Worm (Caenorhabditis elegans) whole organism, late embryonic: ENCODE data around the gene srg-68.

Experiments used
- C38D4.7 ChIP-seq: fragments of 200-800 bp; sonication (Bioruptor generic); optimal IDR thresholded peaks from 2 replicates; lab custom pipeline; 2018; ENCODE audit warnings: mild to moderate bottlenecking, missing genetic modification characterization, moderate library complexity, missing compliant biosample characterization
- F13H6.1 ChIP-seq: sonication (generic microtip); optimal IDR thresholded peaks from 2 replicates; lab custom pipeline; 2016; ENCODE audit warnings: missing genetic modification characterization, missing compliant biosample characterization
- ahr-1 ChIP-seq: sonication (generic microtip); optimal IDR thresholded peaks from 2 replicates; lab custom pipeline; 2016; ENCODE audit warnings: missing genetic modification characterization, missing compliant biosample characterization
- ama-1 ChIP-seq: fragments of 150-350 bp; optimal IDR thresholded peaks from 2 replicates; lab custom pipeline; 2014
- ceh-14 ChIP-seq: sonication (generic microtip); optimal IDR thresholded peaks from 2 replicates; lab custom pipeline; 2016; ENCODE audit warnings: missing genotype, missing genetic modification characterization, missing compliant biosample characterization
- ceh-22 ChIP-seq: sonication (generic microtip); optimal IDR thresholded peaks from 2 replicates; lab custom pipeline; 2017; ENCODE audit warnings: missing biosample characterization, missing genetic modification characterization
- ceh-30 ChIP-seq: fragments of 150-350 bp; optimal IDR thresholded peaks from 2 replicates; lab custom pipeline; 2014; ENCODE audit warnings: missing biosample characterization, missing genetic modification characterization
- ceh-34 ChIP-seq: sonication (generic microtip); optimal IDR thresholded peaks from 2 replicates; lab custom pipeline; 2016; ENCODE audit warnings: mild to moderate bottlenecking, missing genetic modification characterization, missing compliant biosample characterization
- che-1 ChIP-seq: sonication (generic microtip); optimal IDR thresholded peaks from 2 replicates; lab custom pipeline; 2016; ENCODE audit warnings: mild to moderate bottlenecking, missing genetic modification characterization, missing compliant biosample characterization
- dmd-4 ChIP-seq: sonication (generic microtip); optimal IDR thresholded peaks from 2 replicates; lab custom pipeline; 2016; ENCODE audit warnings: borderline replicate concordance, missing genetic modification characterization, missing compliant biosample characterization
- elt-2 ChIP-seq: sonication (generic microtip); optimal IDR thresholded peaks from 2 replicates; lab custom pipeline; 2016; ENCODE audit warnings: missing genetic modification reagents, missing genetic modification characterization, missing compliant biosample characterization
- elt-4 ChIP-seq: sonication (generic microtip); optimal IDR thresholded peaks from 2 replicates; lab custom pipeline; 2016; ENCODE audit warnings: missing genetic modification characterization, missing compliant biosample characterization
- ets-4 ChIP-seq: sonication (generic microtip); optimal IDR thresholded peaks from 2 replicates; lab custom pipeline; 2016; ENCODE audit warnings: missing genetic modification characterization, missing compliant biosample characterization
- eyg-1 ChIP-seq: sonication (generic microtip); optimal IDR thresholded peaks from 2 replicates; lab custom pipeline; 2016; ENCODE audit warnings: missing genotype, missing genetic modification characterization, missing compliant biosample characterization
- fax-1 ChIP-seq: sonication (generic microtip); optimal IDR thresholded peaks from 2 replicates; lab custom pipeline; 2016; ENCODE audit warnings: missing genotype, missing genetic modification characterization, missing compliant biosample characterization
- fkh-6 ChIP-seq: sonication (generic microtip); optimal IDR thresholded peaks from 2 replicates; lab custom pipeline; 2016; ENCODE audit warnings: missing genetic modification characterization, missing compliant biosample characterization
- hlh-13 ChIP-seq: fragments of 200-800 bp; sonication (Bioruptor generic); optimal IDR thresholded peaks from 2 replicates; lab custom pipeline; 2018; ENCODE audit warnings: mild to moderate bottlenecking, missing genetic modification characterization, missing compliant biosample characterization
- hlh-30 ChIP-seq: sonication (generic microtip); optimal IDR thresholded peaks from 2 replicates; lab custom pipeline; 2017; ENCODE audit warnings: antibody characterized with exemption, missing genetic modification characterization, missing compliant biosample characterization; ENCODE audit not compliant: insufficient read depth
- hlh-6 ChIP-seq: sonication (generic microtip); optimal IDR thresholded peaks from 2 replicates; lab custom pipeline; 2016; ENCODE audit warnings: missing genotype, missing genetic modification characterization, missing compliant biosample characterization
- hlh-8 ChIP-seq: sonication (generic microtip); optimal IDR thresholded peaks from 2 replicates; lab custom pipeline; 2016; ENCODE audit warnings: missing genotype, missing genetic modification characterization, missing compliant biosample characterization
- lim-6 ChIP-seq: sonication (generic microtip); optimal IDR thresholded peaks from 2 replicates; lab custom pipeline; 2016; ENCODE audit warnings: missing genetic modification characterization, missing compliant biosample characterization
- lin-11 ChIP-seq: fragments of 200-800 bp; sonication (Bioruptor generic); optimal IDR thresholded peaks from 2 replicates; lab custom pipeline; 2018; ENCODE audit warnings: mild to moderate bottlenecking, missing genetic modification characterization, missing compliant biosample characterization
- madf-2 ChIP-seq: sonication (generic microtip); optimal IDR thresholded peaks from 2 replicates; lab custom pipeline; 2017; ENCODE audit warnings: missing genetic modification characterization, missing compliant biosample characterization
- mec-3 ChIP-seq: sonication (generic microtip); optimal IDR thresholded peaks from 2 replicates; lab custom pipeline; 2016; ENCODE audit warnings: borderline replicate concordance, missing genetic modification characterization, missing compliant biosample characterization
- nfya-1 ChIP-seq: sonication (generic microtip); optimal IDR thresholded peaks from 2 replicates; lab custom pipeline; 2017; ENCODE audit warnings: missing genetic modification characterization, mild to moderate bottlenecking, missing compliant biosample characterization, antibody characterized with exemption, moderate library complexity
- npax-4 ChIP-seq: sonication (generic microtip); optimal IDR thresholded peaks from 2 replicates; lab custom pipeline; 2016; ENCODE audit warnings: missing genetic modification characterization, missing compliant biosample characterization
- pag-3 ChIP-seq: sonication (generic microtip); optimal IDR thresholded peaks from 2 replicates; lab custom pipeline; 2016; ENCODE audit warnings: missing compliant biosample characterization, missing genetic modification characterization, borderline replicate concordance
- pat-9 ChIP-seq: fragments of 200-800 bp; sonication (Bioruptor generic); optimal IDR thresholded peaks from 2 replicates; lab custom pipeline; 2018; ENCODE audit warnings: mild to moderate bottlenecking, missing genetic modification characterization, moderate library complexity, missing compliant biosample characterization
- pha-2 ChIP-seq: sonication (generic microtip); optimal IDR thresholded peaks from 2 replicates; lab custom pipeline; 2017; ENCODE audit warnings: mild to moderate bottlenecking, missing genetic modification characterization, missing compliant biosample characterization
- pha-4 ChIP-seq: fragments of 150-350 bp; optimal IDR thresholded peaks from 2 replicates; lab custom pipeline; 2018; ENCODE audit warnings: missing biosample characterization, missing genetic modification reagents, missing genetic modification characterization
- pqm-1 ChIP-seq: sonication (generic microtip); optimal IDR thresholded peaks from 2 replicates; lab custom pipeline; 2016; ENCODE audit warnings: missing genetic modification characterization, missing compliant biosample characterization
- pros-1 ChIP-seq: fragments of 150-350 bp; optimal IDR thresholded peaks from 2 replicates; lab custom pipeline; 2014; ENCODE audit warnings: missing biosample characterization, missing genetic modification reagents, missing genetic modification characterization
- rnt-1 ChIP-seq: sonication (generic microtip); optimal IDR thresholded peaks from 2 replicates; lab custom pipeline; 2016; ENCODE audit warnings: missing genetic modification characterization, missing compliant biosample characterization
- sox-2 ChIP-seq: fragments of 200-800 bp; sonication (Bioruptor generic); IDR thresholded peaks from 2 replicates; pipeline ENCODE4 v1.3.6; 2022; ENCODE audit warnings: missing genetic modification reagents, missing genetic modification characterization, missing compliant biosample characterization
- sox-4 ChIP-seq: sonication (generic microtip); optimal IDR thresholded peaks from 2 replicates; lab custom pipeline; 2017; ENCODE audit warnings: mild to moderate bottlenecking, missing genetic modification characterization, inconsistent platforms, missing compliant biosample characterization
- syd-9 ChIP-seq: sonication (generic microtip); optimal IDR thresholded peaks from 2 replicates; lab custom pipeline; 2016; ENCODE audit warnings: mild to moderate bottlenecking, missing genetic modification characterization, moderate library complexity, missing compliant biosample characterization
- tbx-2 ChIP-seq: sonication (generic microtip); optimal IDR thresholded peaks from 2 replicates; lab custom pipeline; 2016; ENCODE audit warnings: missing genetic modification characterization, missing compliant biosample characterization
- tbx-7 ChIP-seq: sonication (generic microtip); optimal IDR thresholded peaks from 2 replicates; lab custom pipeline; 2016; ENCODE audit warnings: missing genotype, missing genetic modification characterization, missing compliant biosample characterization
- unc-42 ChIP-seq: sonication (generic microtip); optimal IDR thresholded peaks from 2 replicates; lab custom pipeline; 2016; ENCODE audit warnings: missing genotype, missing genetic modification characterization, missing compliant biosample characterization
- unc-55 ChIP-seq: sonication (generic microtip); optimal IDR thresholded peaks from 2 replicates; lab custom pipeline; 2017; ENCODE audit warnings: missing biosample characterization, missing genetic modification reagents, missing genetic modification characterization
- unc-86 ChIP-seq: sonication (generic microtip); optimal IDR thresholded peaks from 2 replicates; lab custom pipeline; 2016; ENCODE audit warnings: missing genetic modification characterization, missing compliant biosample characterization
- ztf-16 ChIP-seq: sonication (generic microtip); optimal IDR thresholded peaks from 2 replicates; lab custom pipeline; 2017; ENCODE audit warnings: missing genetic modification characterization, missing compliant biosample characterization

The srg-68 gene

DNA sequence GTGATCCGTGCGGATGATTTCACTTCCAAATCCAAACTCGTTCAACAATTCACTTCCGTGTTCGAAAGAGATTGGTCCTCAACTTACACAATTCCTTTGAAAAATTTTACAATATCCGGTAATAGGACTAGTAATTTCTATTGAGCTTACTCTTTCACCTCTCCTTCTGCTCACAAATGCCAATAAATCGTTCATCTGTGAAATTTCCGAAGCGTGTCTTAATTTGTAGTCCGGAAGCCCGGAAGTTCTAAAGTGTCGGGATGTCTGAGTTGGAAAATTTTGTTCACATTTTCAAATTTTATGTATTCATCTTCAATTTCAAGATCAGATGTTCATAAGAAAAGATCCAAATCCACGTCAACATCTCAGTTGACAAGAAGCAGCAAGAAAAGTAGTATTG is 28.2 kb upstream of the srg-68 start, which contains the start of gene T05C3.2:
Gene T05C3.2, plus strand, starts transcription at position 301 of the 400 bp plus-strand sequence.
- TF ChIP-seq unc-42 (tag; lab: Kevin White, UChicago) (no peak), ceh-22 (tag; lab: Kevin White, UChicago) (no peak)

DNA sequence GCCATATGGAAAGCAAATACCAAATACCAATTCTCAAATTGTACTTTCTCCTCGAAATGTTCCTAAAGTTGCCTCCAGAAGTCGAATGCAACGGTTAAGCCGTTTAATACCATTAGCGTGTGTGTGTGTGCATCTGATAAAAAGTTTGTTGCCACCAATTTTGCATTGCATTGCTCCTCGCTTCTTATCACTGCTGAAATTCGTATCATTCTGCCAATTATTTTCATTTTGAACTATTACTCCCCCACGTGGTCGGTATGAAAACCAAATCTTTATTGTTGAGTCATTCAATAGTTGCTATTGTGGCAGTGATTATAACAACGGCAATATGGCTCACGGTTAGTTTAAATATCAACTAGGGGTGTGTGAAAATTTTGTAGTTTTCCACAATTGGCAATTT is 25.0 kb upstream of the srg-68 start, which contains the start of gene T05C3.6:
Gene T05C3.6, plus strand, starts transcription at position 241 of the 400 bp plus-strand sequence.
- no peak for TF ChIP-seq ceh-34 (tag; lab: Kevin White, UChicago)
- TF ChIP-seq hlh-8 (tag; lab: Kevin White, UChicago), result no peak
- no peak for TF ChIP-seq ceh-14 (tag; lab: Kevin White, UChicago)
- TF ChIP-seq pros-1 (tag; lab: Kevin White, UChicago), result no peak
- TF ChIP-seq che-1 (tag; lab: Kevin White, UChicago), result no peak
- TF ChIP-seq syd-9 (tag; lab: Kevin White, UChicago), result no peak
- TF ChIP-seq mec-3 (tag; lab: Kevin White, UChicago), result no peak
- TF ChIP-seq tbx-2 (tag; lab: Kevin White, UChicago), result no peak
- no peak for TF ChIP-seq rnt-1 (tag; lab: Kevin White, UChicago)
- TF ChIP-seq ceh-30 (tag; lab: Kevin White, UChicago), result no peak
- TF ChIP-seq C38D4.7 (GFP tag; lab: Kevin White, UChicago), result no peak
- TF ChIP-seq pqm-1 (tag; lab: Kevin White, UChicago), result no peak
- no peak for TF ChIP-seq dmd-4 (tag; lab: Kevin White, UChicago)
- no peak for TF ChIP-seq fax-1 (tag; lab: Kevin White, UChicago)
- TF ChIP-seq ama-1, result no peak
- no peak for TF ChIP-seq sox-2 (GFP tag; lab: Robert Waterston, UW)
- no peak for TF ChIP-seq pag-3
- no peak for TF ChIP-seq unc-55 (GFP tag; lab: Kevin White, UChicago)
- no peak for TF ChIP-seq nfya-1
- TF ChIP-seq madf-2 (tag; lab: Kevin White, UChicago), result no peak

DNA sequence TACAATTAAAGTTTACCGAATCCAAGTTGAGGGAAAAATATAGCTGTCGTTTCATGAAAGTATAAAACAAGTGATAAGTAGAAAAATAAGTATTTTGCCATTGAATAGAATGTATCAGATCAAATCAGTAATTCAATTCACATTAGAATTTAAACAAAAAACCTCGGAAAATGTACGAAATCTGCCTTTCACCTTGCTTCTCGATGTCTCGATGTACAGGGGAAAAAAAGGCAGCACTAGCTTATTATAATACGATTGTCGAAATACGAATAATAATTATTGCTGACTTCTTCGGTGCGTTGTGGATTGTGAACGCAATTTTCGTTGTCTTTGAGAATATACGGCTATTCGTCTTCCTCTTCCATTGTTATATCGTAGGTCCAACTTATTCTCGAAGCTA is 23.5 kb upstream of the srg-68 start, which contains the start of gene grl-18:
Gene grl-18, minus strand, starts transcription at position 101 of the 400 bp plus-strand sequence.
- TF ChIP-seq elt-2 (no peak), dmd-4 (tag; lab: Kevin White, UChicago) (no peak), rnt-1 (tag; lab: Kevin White, UChicago) (no peak), fkh-6 (tag; lab: Kevin White, UChicago) (no peak), ceh-34 (tag; lab: Kevin White, UChicago) (no peak), unc-55 (GFP tag; lab: Kevin White, UChicago) (no peak), npax-4 (tag; lab: Kevin White, UChicago) (no peak), ztf-16 (tag; lab: Kevin White, UChicago) (no peak), lim-6 (no peak), elt-4 (tag; lab: Kevin White, UChicago) (no peak), pha-2 (tag; lab: Kevin White, UChicago) (no peak), pha-4 (tag; lab: Kevin White, UChicago) (no peak), ceh-30 (tag; lab: Kevin White, UChicago) (no peak), eyg-1 (no peak), ets-4 (tag; lab: Kevin White, UChicago) (no peak), che-1 (tag; lab: Kevin White, UChicago) (no peak), ahr-1 (tag; lab: Kevin White, UChicago) (no peak), hlh-6 (tag; lab: Kevin White, UChicago) (no peak), tbx-7 (tag; lab: Kevin White, UChicago) (no peak), lin-11 (tag; lab: Kevin White, UChicago) (no peak)

DNA sequence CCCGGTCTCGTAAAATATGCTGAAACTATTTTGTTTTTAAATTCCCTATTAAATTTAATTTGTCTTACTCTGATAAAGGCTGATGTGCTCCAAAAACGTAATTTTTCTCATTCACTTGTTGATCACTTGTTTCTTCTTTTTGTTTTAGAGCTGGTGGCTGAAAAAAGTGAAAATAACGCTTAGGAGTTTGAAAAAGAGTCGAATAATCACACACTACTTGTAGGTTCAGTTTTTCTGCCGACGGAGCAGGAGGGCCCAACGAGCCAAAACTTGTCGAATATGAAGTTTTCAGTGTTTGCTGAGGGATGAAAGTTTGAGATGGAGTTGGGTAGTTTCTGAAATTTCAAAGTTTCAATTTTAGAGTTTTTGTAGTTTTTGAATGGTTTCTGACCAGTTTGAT is 21.9 kb upstream of the srg-68 start:
- TF ChIP-seq lin-11 (tag; lab: Kevin White, UChicago), result no peak
- TF ChIP-seq C38D4.7 (GFP tag; lab: Kevin White, UChicago), result no peak
- TF ChIP-seq sox-4 (tag; lab: Kevin White, UChicago), result no peak
- TF ChIP-seq pag-3, result no peak
- TF ChIP-seq pha-2 (tag; lab: Kevin White, UChicago), result no peak
- TF ChIP-seq mec-3 (tag; lab: Kevin White, UChicago), result no peak
- no peak for TF ChIP-seq F13H6.1 (tag; lab: Kevin White, UChicago)
- TF ChIP-seq ahr-1 (tag; lab: Kevin White, UChicago), result no peak
- no peak for TF ChIP-seq eyg-1
- TF ChIP-seq elt-4 (tag; lab: Kevin White, UChicago), result no peak
- TF ChIP-seq hlh-13 (GFP tag; lab: Kevin White, UChicago), result no peak
- no peak for TF ChIP-seq ets-4 (tag; lab: Kevin White, UChicago)
- no peak for TF ChIP-seq hlh-30 (tag; lab: Kevin White, UChicago)
- no peak for TF ChIP-seq pros-1 (tag; lab: Kevin White, UChicago)
- no peak for TF ChIP-seq unc-86
- no peak for TF ChIP-seq pat-9 (tag; lab: Kevin White, UChicago)
- no peak for TF ChIP-seq npax-4 (tag; lab: Kevin White, UChicago)
